Fruit fly (Drosophila melanogaster): ENCODE results near the gene Nepl17.

Nepl17 gene

dm6 chr3R:28844611-28845376 is 27.9 kb upstream of the Nepl17 start, which contains the start of the genes Apc and spg (continued):
- TF ChIP-seq ssp (GFP tag; IDR thresholded peaks at IDR 0.05) (no peak), Blimp-1 (GFP tag; optimal IDR thresholded peaks at IDR 0.05) (no peak), bab2 (GFP tag; optimal IDR thresholded peaks at IDR 0.05) (peak; percentile 64), Taf1 (GFP tag; IDR thresholded peaks at IDR 0.05) (no peak), Xbp1 (GFP tag; optimal IDR thresholded peaks at IDR 0.05) (peak; percentile 26), lola (GFP tag; optimal IDR thresholded peaks at IDR 0.05) (peak in 1 of 3 experiments; percentile 43), Spps (tag; optimal IDR thresholded peaks at IDR 0.05) (no peak), phol (tag; optimal IDR thresholded peaks at IDR 0.05) (peak; percentile 59), Ada2b (GFP tag; IDR thresholded peaks at IDR 0.05) (no peak), CG9797 (GFP tag; optimal IDR thresholded peaks at IDR 0.05) (peak; percentile 95), Fer3 (tag; optimal IDR thresholded peaks at IDR 0.05) (peak; percentile 29), YL-1 (GFP tag; optimal IDR thresholded peaks at IDR 0.05) (peak; percentile 70), CG12155 (GFP tag; optimal IDR thresholded peaks at IDR 0.05) (peak; percentile 47), hkb (optimal IDR thresholded peaks at IDR 0.05) (no peak), hkb (GFP tag; IDR thresholded peaks at IDR 0.05) (peak; percentile 77), CG7271 (tag; optimal IDR thresholded peaks at IDR 0.05) (no peak), CG17385 (GFP tag; optimal IDR thresholded peaks at IDR 0.05) (peak; percentile 23), CG17361 (GFP tag; IDR thresholded peaks at IDR 0.05) (peak; percentile 70), CG4282 (GFP tag; optimal IDR thresholded peaks at IDR 0.05) (no peak), CG30403 (GFP tag; optimal IDR thresholded peaks at IDR 0.05) (peak; percentile 28), HLH3B (GFP tag; IDR thresholded peaks at IDR 0.05) (peak; percentile 32; the same call in 1 of the 2 replicates), da (GFP tag; optimal IDR thresholded peaks at IDR 0.05) (peak; percentile 29), Atf-2 (GFP tag; optimal IDR thresholded peaks at IDR 0.05) (no peak), CG6813 (GFP tag; optimal IDR thresholded peaks at IDR 0.05) (peak; percentile 61), CG7357 (GFP tag; IDR thresholded peaks at IDR 0.05) (no peak), CG32767 (GFP tag; IDR thresholded peaks at IDR 0.05) (no peak), CG1233 (GFP tag; optimal IDR thresholded peaks at IDR 0.05) (peak; percentile 19), inv (GFP tag; IDR thresholded peaks at IDR 0.05; ENCODE audit: partially characterized antibody) (peak; percentile 61), chm (GFP tag; IDR thresholded peaks at IDR 0.05) (peak; percentile 70), dpn (GFP tag; optimal IDR thresholded peaks at IDR 0.05) (no peak), CG6765 (GFP tag; optimal IDR thresholded peaks at IDR 0.05) (peak; percentile 63), aop (GFP tag; IDR thresholded peaks at IDR 0.05) (no peak), fd3F (GFP tag; optimal IDR thresholded peaks at IDR 0.05) (peak; percentile 11), CG3995 (GFP tag; optimal IDR thresholded peaks at IDR 0.05) (peak; percentile 91), gem (tag; optimal IDR thresholded peaks at IDR 0.05) (peak; percentile 50), pho (GFP tag; optimal IDR thresholded peaks at IDR 0.05) (peak; percentile 18), CG7839 (tag; optimal IDR thresholded peaks at IDR 0.05) (peak; percentile 8), exex (tag; optimal IDR thresholded peaks at IDR 0.05) (no peak), CG12071 (GFP tag; optimal IDR thresholded peaks at IDR 0.05) (peak; percentile 71), HLH4C (GFP tag; IDR thresholded peaks at IDR 0.05; ENCODE audit: partially characterized antibody) (peak; percentile 72), vvl (GFP tag; IDR thresholded peaks at IDR 0.05) (peak; percentile 40), oc (tag; optimal IDR thresholded peaks at IDR 0.05) (peak; percentile 17), Drgx (GFP tag; IDR thresholded peaks at IDR 0.05) (0 out of 2 replicates have a peak, but pooled peaks have one; percentile 61), CG16815 (GFP tag; optimal IDR thresholded peaks at IDR 0.05) (peak; percentile 1), BtbVII (GFP tag; optimal IDR thresholded peaks at IDR 0.05) (peak; percentile 74), slp2 (GFP tag; optimal IDR thresholded peaks at IDR 0.05) (peak; percentile 17), CG2712 (tag; optimal IDR thresholded peaks at IDR 0.05) (peak; percentile 45), CG10321 (GFP tag; IDR thresholded peaks at IDR 0.05) (0 out of 2 replicates have a peak, but pooled peaks have one; percentile 5), Hr78 (GFP tag; optimal IDR thresholded peaks at IDR 0.05) (no peak)
